Fruit fly (Drosophila melanogaster): Measurements from ENCODE around the gene stc.

Gene stc

dm6 chr2L:15107238-15107637 is 6.0 kb upstream of the stc start:
- TF ChIP-seq CG10348 (GFP tag; IDR thresholded peaks at IDR 0.05) = no peak
- TF ChIP-seq Snoo (tag; optimal IDR thresholded peaks at IDR 0.05) = no peak

dm6 chr2L:15109145-15109544 is 4.1 kb upstream of the stc start, which contains the start of gene CG15269:
CG15269 (plus strand) TSS chr2L:15109405.
- TF ChIP-seq EcR (GFP tag; optimal IDR thresholded peaks at IDR 0.05) = no peak
- no peak for TF ChIP-seq CG8159 (tag; optimal IDR thresholded peaks at IDR 0.05)
- TF ChIP-seq fd96Ca (GFP tag; IDR thresholded peaks at IDR 0.05) = no peak
- no peak for TF ChIP-seq CG9948 (tag; optimal IDR thresholded peaks at IDR 0.05)

- TF ChIP-seq CG9948 (tag; optimal IDR thresholded peaks at IDR 0.05) (no peak), CG13204 (GFP tag; optimal IDR thresholded peaks at IDR 0.05) (no peak), CG15710 (tag; optimal IDR thresholded peaks at IDR 0.05) (no peak), gl (tag; optimal IDR thresholded peaks at IDR 0.05) (no peak), EcR (GFP tag; optimal IDR thresholded peaks at IDR 0.05) (no peak), CG17806 (tag; optimal IDR thresholded peaks at IDR 0.05) (no peak), CG14655 (GFP tag; optimal IDR thresholded peaks at IDR 0.05) (no peak), D1 (tag; optimal IDR thresholded peaks at IDR 0.05) (no peak)
Measured at dm6 chr2L:15111276-15111675, 2.0 kb upstream of the stc start.

dm6 chr2L:15117995-15118394 is 4.7 kb downstream of the stc start:
- TF ChIP-seq CG8301 (tag; optimal IDR thresholded peaks at IDR 0.05) = no peak
- TF ChIP-seq CG13204 (GFP tag; optimal IDR thresholded peaks at IDR 0.05) = no peak

dm6 chr2L:15118507-15118906 is 5.2 kb downstream of the stc start:
- TF ChIP-seq CG12605 (GFP tag; IDR thresholded peaks at IDR 0.05) = no peak
- no peak for TF ChIP-seq CG13204 (GFP tag; optimal IDR thresholded peaks at IDR 0.05)
- TF ChIP-seq D1 (tag; optimal IDR thresholded peaks at IDR 0.05) = no peak
- no peak for TF ChIP-seq CG17806 (tag; optimal IDR thresholded peaks at IDR 0.05)
- no peak for TF ChIP-seq CG34367 (tag; optimal IDR thresholded peaks at IDR 0.05)
- no peak for TF ChIP-seq Snoo (tag; optimal IDR thresholded peaks at IDR 0.05)
- no peak for TF ChIP-seq EcR (GFP tag; optimal IDR thresholded peaks at IDR 0.05)
- TF ChIP-seq rn (GFP tag; IDR thresholded peaks at IDR 0.05) = no peak
- no peak for TF ChIP-seq CG10348 (GFP tag; IDR thresholded peaks at IDR 0.05)
- TF ChIP-seq Pif1B (GFP tag; optimal IDR thresholded peaks at IDR 0.05) = no peak
- TF ChIP-seq CG8159 (tag; optimal IDR thresholded peaks at IDR 0.05) = no peak
